Fruit fly (Drosophila melanogaster) Kc167 (cell line): ENCODE data around the gene CG3430.
A peak's percentile ranks its signal among the peaks of the same experiment; 100 is the strongest.

ENCODE experiments used
- Myc ChIP-seq: fragments of >200 bp; optimal IDR thresholded peaks from 2 replicates; lab custom pipeline; 2017; ENCODE audit warnings: missing external identifiers
- Sin3A ChIP-seq: fragments of >200 bp; optimal IDR thresholded peaks from 2 replicates; lab custom pipeline; 2018; ENCODE audit warnings: missing external identifiers
- h ChIP-seq: fragments of >200 bp; optimal IDR thresholded peaks from 3 replicates; lab custom pipeline; 2018; ENCODE audit warnings: missing external identifiers
- insv ChIP-seq: fragments of >200 bp; optimal IDR thresholded peaks from 3 replicates; lab custom pipeline; 2018; ENCODE audit warnings: missing external identifiers
- psq ChIP-seq: fragments of >200 bp; optimal IDR thresholded peaks from 2 replicates; lab custom pipeline; 2017; ENCODE audit warnings: missing external identifiers
- ttk ChIP-seq: sonication (Bioruptor generic); optimal IDR thresholded peaks from 2 replicates; lab custom pipeline; 2017; ENCODE audit warnings: missing external identifiers

The CG3430 gene

DNA sequence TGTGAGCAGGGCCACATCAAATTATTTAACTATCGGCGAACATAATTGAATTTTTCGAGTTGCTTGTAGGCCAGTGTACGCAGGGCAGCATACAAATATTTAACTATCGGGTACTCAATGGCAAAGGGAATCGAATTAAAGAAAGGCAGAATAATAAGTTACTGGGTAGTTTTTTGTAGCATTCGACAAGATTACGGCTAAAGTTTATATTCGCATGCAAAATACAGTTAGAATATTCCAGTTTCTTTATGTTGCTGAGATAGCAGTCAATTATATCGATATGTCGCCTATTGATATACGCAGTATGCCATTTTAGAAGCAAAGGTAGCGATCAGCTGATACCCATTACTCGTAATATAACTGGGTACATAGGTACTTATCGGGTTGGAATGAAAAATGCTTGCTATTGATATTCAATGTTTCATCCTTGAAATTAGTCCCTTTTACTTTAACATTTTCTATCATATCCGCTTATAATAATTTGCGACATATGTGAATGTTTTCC lies 11.3 kb downstream of the CG3430 start:
- TF ChIP-seq insv: no peak
- TF ChIP-seq Myc (lab: Kevin White, UChicago): no peak
- TF ChIP-seq Sin3A (lab: Kevin White, UChicago): no peak
- TF ChIP-seq psq (lab: Kevin White, UChicago): no peak
- TF ChIP-seq ttk (lab: Kevin White, UChicago): no peak
- no peak for TF ChIP-seq h (lab: Kevin White, UChicago)

dm6 chr2L:6970813-6971212 lies 14.0 kb downstream of the CG3430 start:
- TF ChIP-seq insv (no peak), ttk (lab: Kevin White, UChicago) (peak; percentile 93)

DNA sequence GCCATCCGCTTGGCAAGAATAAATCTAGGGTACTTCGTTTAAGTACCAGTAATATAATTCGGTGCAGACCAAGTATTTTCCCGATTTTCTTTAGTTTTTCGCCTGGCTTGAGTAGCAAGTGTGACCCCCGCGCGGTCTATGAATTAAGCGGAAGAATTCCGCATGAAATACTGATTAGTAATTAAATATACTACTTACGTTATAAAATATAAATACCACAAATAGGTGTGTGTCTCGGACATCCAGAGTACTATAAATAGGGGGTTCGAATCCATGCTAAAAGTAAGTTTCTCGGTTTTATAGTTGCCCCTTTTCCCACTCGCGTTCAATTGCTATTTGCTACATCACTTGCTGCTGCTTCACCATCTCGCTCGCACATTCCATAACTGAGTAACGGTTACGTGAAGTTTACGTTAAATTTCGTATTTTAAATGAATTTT lies 14.8 kb downstream of the CG3430 start, which contains the start of gene snRNP-U1-70K:
Gene snRNP-U1-70K, minus strand, starts transcription at position 141 of the 440 bp plus-strand sequence.
- TF ChIP-seq psq (lab: Kevin White, UChicago) (no peak), Myc (lab: Kevin White, UChicago) (no peak), h (lab: Kevin White, UChicago) (no peak), Sin3A (lab: Kevin White, UChicago) (no peak)

dm6 chr2L:6991085-6991484 lies 34.3 kb downstream of the CG3430 start:
- TF ChIP-seq Myc (lab: Kevin White, UChicago) (no peak), psq (lab: Kevin White, UChicago) (no peak), h (lab: Kevin White, UChicago) (no peak)

DNA sequence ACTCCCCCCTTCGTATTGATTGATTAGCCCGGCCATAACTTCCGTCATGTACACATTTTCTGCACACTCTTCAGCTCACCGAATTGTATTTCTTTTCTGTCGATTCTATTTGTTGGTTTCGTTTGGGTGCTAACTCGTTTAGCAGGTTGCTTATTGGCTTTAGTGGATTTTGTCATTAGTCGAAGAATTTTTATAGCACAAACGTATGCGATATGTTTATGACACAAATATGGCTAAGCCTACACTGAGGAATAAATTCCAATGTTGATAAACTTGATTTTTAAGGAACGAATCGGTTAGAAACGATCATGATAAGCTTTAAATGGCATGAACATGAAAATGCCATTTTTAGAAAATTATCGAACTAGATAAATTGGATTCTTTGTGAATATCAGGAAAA lies 41.9 kb downstream of the CG3430 start:
- TF ChIP-seq psq (lab: Kevin White, UChicago) (no peak), Sin3A (lab: Kevin White, UChicago) (no peak), h (lab: Kevin White, UChicago) (no peak), Myc (lab: Kevin White, UChicago) (no peak), insv (no peak), ttk (lab: Kevin White, UChicago) (no peak)

DNA sequence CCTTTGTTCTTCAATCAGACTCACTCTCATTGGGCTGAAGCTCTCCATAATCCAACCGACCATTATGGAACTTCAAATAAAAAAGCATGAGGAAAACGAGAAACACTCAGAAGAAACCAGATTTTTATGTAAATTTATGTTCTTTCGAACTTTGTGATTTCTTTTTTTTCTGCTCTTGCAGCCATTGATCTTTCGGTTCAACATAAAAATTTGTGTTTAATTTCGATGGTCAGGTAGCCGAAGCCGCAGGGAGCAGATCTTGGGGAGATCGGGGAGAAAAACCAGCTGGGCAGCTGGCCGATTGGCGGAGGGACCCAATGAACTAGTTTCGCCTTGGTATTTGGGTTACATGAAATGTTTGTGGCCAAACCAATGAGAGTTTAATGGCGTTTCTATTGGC lies 47.5 kb downstream of the CG3430 start:
- TF ChIP-seq Sin3A (lab: Kevin White, UChicago) (no peak), insv (no peak), Myc (lab: Kevin White, UChicago) (no peak), ttk (lab: Kevin White, UChicago) (no peak), h (lab: Kevin White, UChicago) (no peak), psq (lab: Kevin White, UChicago) (no peak)

dm6 chr2L:7005489-7005888 lies 48.7 kb downstream of the CG3430 start:
- TF ChIP-seq psq (lab: Kevin White, UChicago): no peak
- no peak for TF ChIP-seq insv
- no peak for TF ChIP-seq Sin3A (lab: Kevin White, UChicago)
- no peak for TF ChIP-seq h (lab: Kevin White, UChicago)
- no peak for TF ChIP-seq Myc (lab: Kevin White, UChicago)
- TF ChIP-seq ttk (lab: Kevin White, UChicago): no peak

DNA sequence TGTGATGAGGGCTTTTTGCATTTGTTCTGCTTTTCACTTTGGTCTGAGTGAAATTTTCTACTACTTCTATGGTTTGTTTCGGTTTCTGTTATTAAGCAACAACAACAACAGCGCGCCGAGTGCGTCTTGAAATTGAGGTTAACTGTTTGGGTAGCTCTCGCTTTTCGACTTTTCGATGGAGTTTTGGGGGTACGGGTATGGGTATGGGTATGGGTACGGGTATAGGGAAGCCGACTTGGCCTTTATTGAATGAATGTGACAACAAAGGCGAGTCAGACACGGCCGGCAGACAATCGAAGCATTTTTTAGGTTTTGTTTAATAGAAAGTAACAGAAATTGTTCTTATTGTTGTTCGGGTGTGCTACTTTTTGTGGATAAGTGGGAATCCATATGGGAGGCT lies 50.8 kb downstream of the CG3430 start:
- no peak for TF ChIP-seq h (lab: Kevin White, UChicago)
- no peak for TF ChIP-seq psq (lab: Kevin White, UChicago)
- TF ChIP-seq Sin3A (lab: Kevin White, UChicago): no peak
